Worm (Caenorhabditis elegans) whole organism, L1 larva: Measurements from ENCODE around the gene F59A1.6.

Experiments used
- C04F5.9 ChIP-seq: sonication (generic microtip); optimal IDR thresholded peaks from 2 replicates; lab custom pipeline; 2016; ENCODE audit warnings: missing genetic modification characterization, missing compliant biosample characterization
- C16A3.4 ChIP-seq: fragments of 150-350 bp; optimal IDR thresholded peaks from 2 replicates; lab custom pipeline; 2014; ENCODE audit warnings: missing biosample characterization, missing genetic modification characterization
- C34B4.2 ChIP-seq: sonication (generic microtip); optimal IDR thresholded peaks from 2 replicates; lab custom pipeline; 2017; ENCODE audit warnings: mild to moderate bottlenecking, missing genetic modification characterization, missing compliant biosample characterization
- Y116A8C.19 ChIP-seq: sonication (generic microtip); optimal IDR thresholded peaks from 2 replicates; lab custom pipeline; 2016; ENCODE audit warnings: missing compliant biosample characterization, missing genetic modification characterization, borderline replicate concordance
- blmp-1 ChIP-seq: fragments of 150-350 bp; optimal IDR thresholded peaks from 2 replicates; lab custom pipeline; 2014; ENCODE audit warnings: missing biosample characterization, missing genetic modification characterization
- ceh-82 ChIP-seq, 3 experiments: fragments of 150-350 bp in 1 of 3; sonication (generic microtip) in 2 of 3; optimal IDR thresholded peaks; 2 replicates each; lab custom pipeline; 2014 to 2017; ENCODE audit warnings: missing biosample characterization in 3 of 3, missing genetic modification characterization in 3 of 3
- ceh-88 ChIP-seq: fragments of 200-800 bp; sonication (Bioruptor generic); IDR thresholded peaks from 2 replicates; pipeline ENCODE4 v1.3.6; 2022; ENCODE audit warnings: missing genetic modification characterization, missing compliant biosample characterization
- dsc-1 ChIP-seq: sonication (generic microtip); optimal IDR thresholded peaks from 2 replicates; lab custom pipeline; 2016; ENCODE audit warnings: mild to moderate bottlenecking, missing genetic modification characterization, missing compliant biosample characterization
- efl-3 ChIP-seq: fragments of 200-800 bp; sonication (Bioruptor generic); optimal IDR thresholded peaks from 2 replicates; lab custom pipeline; 2018; ENCODE audit warnings: mild to moderate bottlenecking, missing genetic modification characterization, missing compliant biosample characterization
- egl-27 ChIP-seq, 2 experiments: fragments of 150-350 bp in 1 of 2; sonication (generic microtip); optimal IDR thresholded peaks; 3 replicates each; lab custom pipeline; 2017 to 2018; ENCODE audit warnings: missing biosample characterization in 2 of 2, missing genetic modification characterization in 2 of 2, missing genetic modification reagents in 2 of 2
- fkh-10 ChIP-seq: sonication (generic microtip); optimal IDR thresholded peaks from 2 replicates; lab custom pipeline; 2017; ENCODE audit warnings: missing biosample characterization, missing genetic modification reagents, missing genetic modification characterization
- fkh-4 ChIP-seq: sonication (generic microtip); optimal IDR thresholded peaks from 2 replicates; lab custom pipeline; 2016; ENCODE audit warnings: missing compliant biosample characterization, missing genetic modification characterization, borderline replicate concordance
- fkh-8 ChIP-seq: sonication (generic microtip); optimal IDR thresholded peaks from 2 replicates; lab custom pipeline; 2016; ENCODE audit warnings: mild to moderate bottlenecking, missing genetic modification characterization, missing compliant biosample characterization
- fos-1 ChIP-seq: fragments of 150-350 bp; optimal IDR thresholded peaks from 2 replicates; lab custom pipeline; 2014; ENCODE audit warnings: missing biosample characterization, missing genetic modification characterization
- grh-1 ChIP-seq: fragments of 200-800 bp; sonication (Bioruptor generic); IDR thresholded peaks from 2 replicates; pipeline ENCODE4 v1.3.6; 2022; ENCODE audit warnings: missing genetic modification reagents, missing genetic modification characterization, missing compliant biosample characterization
- hlh-17 ChIP-seq: fragments of 200-800 bp; sonication (Bioruptor generic); optimal IDR thresholded peaks from 2 replicates; lab custom pipeline; 2018; ENCODE audit warnings: missing genetic modification characterization, mild to moderate bottlenecking, missing compliant biosample characterization, moderate library complexity, borderline replicate concordance
- hpl-2 ChIP-seq: fragments of 150-350 bp; optimal IDR thresholded peaks from 2 replicates; lab custom pipeline; 2014; ENCODE audit warnings: missing biosample characterization, missing genetic modification reagents, missing genetic modification characterization
- isw-1 ChIP-seq: fragments of 200-800 bp; sonication (Bioruptor generic); IDR thresholded peaks from 2 replicates; pipeline ENCODE4 v1.3.6; 2022; ENCODE audit warnings: missing genetic modification characterization, missing compliant biosample characterization
- lin-13 ChIP-seq: fragments of 150-350 bp; optimal IDR thresholded peaks from 2 replicates; lab custom pipeline; 2014; ENCODE audit warnings: missing biosample characterization, missing genetic modification reagents, missing genetic modification characterization
- lin-14 ChIP-seq: fragments of 200-800 bp; sonication (Bioruptor generic); optimal IDR thresholded peaks from 2 replicates; lab custom pipeline; 2018; ENCODE audit warnings: mild to moderate bottlenecking, missing genetic modification characterization, moderate library complexity, missing compliant biosample characterization
- lin-35 ChIP-seq, 2 experiments: fragments of 150-350 bp; optimal IDR thresholded peaks; 2 replicates each; lab custom pipeline; 2014; ENCODE audit warnings: missing biosample characterization in 2 of 2, missing genetic modification characterization in 2 of 2, missing genetic modification reagents in 2 of 2
- lin-39 ChIP-seq: fragments of 150-350 bp; optimal IDR thresholded peaks from 2 replicates; lab custom pipeline; 2014; ENCODE audit warnings: missing biosample characterization, missing genetic modification reagents, missing genetic modification characterization
- lsy-2 ChIP-seq, 2 experiments: fragments of 150-350 bp; optimal IDR thresholded peaks; 2 replicates each; lab custom pipeline; 2014; ENCODE audit warnings: missing biosample characterization in 2 of 2, missing genetic modification characterization in 2 of 2
- mdl-1 ChIP-seq, 2 experiments: fragments of 150-350 bp; optimal IDR thresholded peaks; 2 replicates each; lab custom pipeline; 2014 to 2017; ENCODE audit warnings: missing biosample characterization in 2 of 2, missing genetic modification characterization in 2 of 2, inconsistent platforms in 1 of 2
- mef-2 ChIP-seq: fragments of 150-350 bp; optimal IDR thresholded peaks from 2 replicates; lab custom pipeline; 2014; ENCODE audit warnings: missing biosample characterization, missing genetic modification characterization
- mep-1 ChIP-seq: fragments of 150-350 bp; optimal IDR thresholded peaks from 2 replicates; lab custom pipeline; 2014; ENCODE audit warnings: missing biosample characterization, missing genetic modification characterization
- nhr-71 ChIP-seq: sonication (generic microtip); optimal IDR thresholded peaks from 2 replicates; lab custom pipeline; 2016; ENCODE audit warnings: mild to moderate bottlenecking, missing genetic modification characterization, moderate library complexity, missing compliant biosample characterization
- pqm-1 ChIP-seq: sonication (generic microtip); optimal IDR thresholded peaks from 3 replicates; lab custom pipeline; 2017; ENCODE audit warnings: missing biosample characterization, missing genetic modification characterization
- rnt-1 ChIP-seq: sonication (generic microtip); optimal IDR thresholded peaks from 2 replicates; lab custom pipeline; 2016; ENCODE audit warnings: mild to moderate bottlenecking, missing genetic modification characterization, moderate library complexity, missing compliant biosample characterization
- sox-4 ChIP-seq: sonication (generic microtip); optimal IDR thresholded peaks from 2 replicates; lab custom pipeline; 2016; ENCODE audit warnings: missing genetic modification characterization, missing compliant biosample characterization
- sptf-1 ChIP-seq: fragments of 150-350 bp; optimal IDR thresholded peaks from 2 replicates; lab custom pipeline; 2014; ENCODE audit warnings: missing biosample characterization, missing genetic modification characterization
- tlp-1 ChIP-seq: fragments of 150-350 bp; optimal IDR thresholded peaks from 2 replicates; lab custom pipeline; 2014; ENCODE audit warnings: missing biosample characterization, missing genetic modification characterization
- unc-30 ChIP-seq: sonication (generic microtip); optimal IDR thresholded peaks from 2 replicates; lab custom pipeline; 2017; ENCODE audit warnings: missing biosample characterization, missing genetic modification characterization
- unc-62 ChIP-seq: fragments of 150-350 bp; optimal IDR thresholded peaks from 2 replicates; lab custom pipeline; 2014; ENCODE audit warnings: missing biosample characterization, missing genetic modification reagents, missing genetic modification characterization
- unc-86 ChIP-seq: sonication (generic microtip); optimal IDR thresholded peaks from 2 replicates; lab custom pipeline; 2016; ENCODE audit warnings: missing genetic modification characterization, missing compliant biosample characterization
- unc-98 ChIP-seq: fragments of 200-800 bp; sonication (Bioruptor generic); IDR thresholded peaks from 2 replicates; pipeline ENCODE4 v1.3.6; 2022; ENCODE audit warnings: missing genetic modification characterization, missing compliant biosample characterization

Gene F59A1.6

ce11 chrV:17699097-17699496 is 14.2 kb downstream of the F59A1.6 start, which contains the start of gene Y26G10.4:
Gene Y26G10.4, minus strand, starts transcription at chrV:17699197.
- TF ChIP-seq sptf-1 (tag; lab: Kevin White, UChicago) (no peak), unc-30 (tag; lab: Kevin White, UChicago) (no peak), dsc-1 (tag; lab: Kevin White, UChicago) (no peak), fkh-10 (no peak), hpl-2 (GFP tag; lab: Kevin White, UChicago) (no peak), lsy-2 (tag; optimal IDR thresholded peaks at IDR 0.05; lab: Kevin White, UChicago) (no peak), efl-3 (GFP tag; lab: Kevin White, UChicago) (no peak), rnt-1 (tag; lab: Kevin White, UChicago) (no peak), lin-39 (tag; lab: Kevin White, UChicago) (no peak), fos-1 (tag; lab: Kevin White, UChicago) (no peak), unc-86 (tag; lab: Kevin White, UChicago) (no peak), ceh-88 (no peak)

- TF ChIP-seq tlp-1 (tag; lab: Kevin White, UChicago) (no peak), C34B4.2 (tag; lab: Kevin White, UChicago) (no peak), hlh-17 (GFP tag; lab: Kevin White, UChicago) (no peak), unc-30 (tag; lab: Kevin White, UChicago) (no peak), fkh-4 (tag; lab: Kevin White, UChicago) (no peak), unc-62 (GFP tag; lab: Kevin White, UChicago) (no peak), mef-2 (tag; lab: Kevin White, UChicago) (no peak), unc-98 (GFP tag; lab: Robert Waterston, UW) (no peak), ceh-88 (no peak), isw-1 (GFP tag; lab: Robert Waterston, UW) (no peak), efl-3 (GFP tag; lab: Kevin White, UChicago) (no peak), nhr-71 (tag; lab: Kevin White, UChicago) (no peak), lin-14 (GFP tag; lab: Kevin White, UChicago) (no peak)
Measured at ce11 chrV:17699659-17700058, 14.7 kb downstream of the F59A1.6 start, which contains the start of gene Y26G10.6. Gene Y26G10.6, plus strand, starts transcription at chrV:17699959.

- TF ChIP-seq egl-27 (tag; optimal IDR thresholded peaks at IDR 0.05; lab: Kevin White, UChicago), result no peak
- TF ChIP-seq ceh-82 (tag; optimal IDR thresholded peaks at IDR 0.05; lab: Kevin White, UChicago), result no peak
- TF ChIP-seq unc-86 (tag; lab: Kevin White, UChicago), result no peak
- no peak for TF ChIP-seq grh-1 (GFP tag; lab: Robert Waterston, UW)
- no peak for TF ChIP-seq mdl-1 (tag; optimal IDR thresholded peaks at IDR 0.05; lab: Kevin White, UChicago)
- no peak for TF ChIP-seq pqm-1 (tag; lab: Kevin White, UChicago)
- TF ChIP-seq fkh-8, result no peak
- TF ChIP-seq hpl-2 (GFP tag; lab: Kevin White, UChicago), result no peak
- TF ChIP-seq C16A3.4 (tag; lab: Kevin White, UChicago), result no peak
- no peak for TF ChIP-seq Y116A8C.19 (tag; lab: Kevin White, UChicago)
- no peak for TF ChIP-seq sox-4 (tag; lab: Kevin White, UChicago)
- TF ChIP-seq lin-13, result no peak
- TF ChIP-seq fkh-10, result no peak
- no peak for TF ChIP-seq C04F5.9 (tag; lab: Kevin White, UChicago)
- TF ChIP-seq unc-62 (GFP tag; lab: Kevin White, UChicago), result no peak
- no peak for TF ChIP-seq blmp-1
- no peak for TF ChIP-seq mep-1 (tag; lab: Kevin White, UChicago)
- TF ChIP-seq rnt-1 (tag; lab: Kevin White, UChicago), result no peak
- no peak for TF ChIP-seq lin-35 (GFP tag; optimal IDR thresholded peaks at IDR 0.05; lab: Kevin White, UChicago)
Measured at ce11 chrV:17700728-17701262, 15.9 kb downstream of the F59A1.6 start, which contains the start of the genes Y26G10.5 and srh-32. Gene Y26G10.5, minus strand, starts transcription at chrV:17700828. Gene srh-32, plus strand, starts transcription at chrV:17701212.
